Worm (Caenorhabditis elegans): ENCODE data around the gene F42F12.11.
A peak's percentile ranks its signal among the peaks of the same experiment; 100 is the strongest.

The F42F12.11 gene

DNA sequence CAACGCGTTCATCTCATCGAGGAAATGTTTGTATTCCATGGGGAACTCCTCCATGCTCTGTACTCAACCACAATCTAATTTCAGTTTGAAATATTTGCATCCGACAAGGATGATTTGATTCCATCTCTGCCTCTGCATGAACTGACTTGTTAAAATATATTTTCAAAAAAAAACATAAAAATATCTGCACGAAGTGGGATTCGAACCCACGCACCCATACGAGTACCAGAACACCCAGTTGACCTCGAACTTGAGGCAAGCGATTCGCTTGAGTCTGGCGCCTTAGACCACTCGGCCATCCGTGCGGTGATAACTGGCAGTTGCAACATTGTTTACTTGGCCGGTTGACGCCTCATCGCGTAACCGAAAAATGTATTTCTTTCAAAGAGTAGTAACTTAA lies 993 bp downstream of the F42F12.11 start (continued):
- TF ChIP-seq mxl-3 (GFP tag; optimal IDR thresholded peaks at IDR 0.05): peak; percentile 53
- TF ChIP-seq skn-1 (tag; optimal IDR thresholded peaks at IDR 0.05): no peak
- TF ChIP-seq mxl-2 (GFP tag; conservative IDR thresholded peaks at IDR 0.05): no peak
- no peak for TF ChIP-seq lin-38 (GFP tag; IDR thresholded peaks at IDR 0.05)
- TF ChIP-seq Y105C5A.15 (GFP tag; IDR thresholded peaks at IDR 0.05): no peak
- peak; percentile 28 for TF ChIP-seq rbr-2 (tag; optimal IDR thresholded peaks at IDR 0.05)
- TF ChIP-seq ceh-20 (GFP tag; IDR thresholded peaks at IDR 0.05): peak; percentile 42; the same call in 1 of the 2 replicates

DNA sequence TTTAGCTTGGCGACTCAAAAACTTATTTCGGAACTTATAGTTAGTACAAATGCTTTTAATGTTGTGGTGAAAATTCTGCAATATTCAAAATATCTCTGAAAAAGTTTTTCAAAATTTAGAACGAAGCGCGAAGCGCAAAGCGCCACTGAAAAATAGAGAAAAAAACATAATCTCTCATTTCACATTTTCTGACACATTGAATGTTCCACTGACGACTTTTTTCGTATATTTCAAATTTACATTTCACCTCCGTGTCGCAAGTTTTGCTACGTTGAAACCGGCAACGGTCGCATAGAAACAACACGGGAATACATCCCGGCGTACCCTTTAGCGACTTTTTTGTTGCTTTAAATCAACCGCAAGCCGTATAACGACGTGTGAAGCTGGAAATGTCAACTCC lies 1.5 kb downstream of the F42F12.11 start, which contains the start of gene F42F12.14:
Gene F42F12.14 (plus strand): TSS at position 301 of the 400 bp plus-strand sequence.
- TF ChIP-seq lin-38 (GFP tag; IDR thresholded peaks at IDR 0.05) (no peak), lsy-2 (tag; optimal IDR thresholded peaks at IDR 0.05) (no peak), lin-15B (tag; optimal IDR thresholded peaks at IDR 0.05) (no peak), unc-62 (GFP tag; optimal IDR thresholded peaks at IDR 0.05 in 1 of 2) (peak in 1 of 2 experiments; percentile 74), unc-62 (tag; optimal IDR thresholded peaks at IDR 0.05) (no peak)

DNA sequence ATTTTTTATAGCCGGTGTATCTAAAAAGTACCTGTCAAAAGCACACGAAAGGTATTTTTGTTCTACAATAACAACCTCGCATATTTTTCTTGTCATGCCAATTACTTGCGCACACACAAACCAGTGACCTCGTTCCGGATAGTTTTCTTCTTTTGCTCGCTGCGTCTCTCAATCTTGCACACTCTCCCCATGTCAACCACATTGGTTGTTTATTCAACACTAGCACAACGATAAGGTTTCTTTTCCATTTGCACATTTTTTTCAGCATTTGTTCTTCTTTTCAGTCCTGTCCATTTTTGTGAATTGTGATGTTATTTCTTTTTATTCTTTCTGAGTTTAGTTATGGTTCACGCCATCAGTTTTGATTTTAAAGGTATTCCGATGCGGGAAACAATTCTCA lies 3.4 kb downstream of the F42F12.11 start, which contains the start of gene F42F12.3:
Gene F42F12.3 (plus strand): TSS at position 372 of the 400 bp plus-strand sequence.
- TF ChIP-seq daf-16 (GFP tag; optimal IDR thresholded peaks at IDR 0.05): no peak
- TF ChIP-seq daf-16 (tag; optimal IDR thresholded peaks at IDR 0.05): peak; percentile 87
- TF ChIP-seq dmd-6 (GFP tag; IDR thresholded peaks at IDR 0.05): peak; percentile 20; the same call in 1 of the 2 replicates
- TF ChIP-seq mdl-1 (tag; optimal IDR thresholded peaks at IDR 0.05): no peak
- peak; percentile 10 for TF ChIP-seq hlh-30 (tag; optimal IDR thresholded peaks at IDR 0.05; ENCODE audit: insufficient read depth)
- peak; percentile 30 for TF ChIP-seq hlh-11 (tag; optimal IDR thresholded peaks at IDR 0.05)
- peak; percentile 21 for TF ChIP-seq nhr-28 (tag; optimal IDR thresholded peaks at IDR 0.05)
- TF ChIP-seq sdz-12 (GFP tag; optimal IDR thresholded peaks at IDR 0.05): no peak

DNA sequence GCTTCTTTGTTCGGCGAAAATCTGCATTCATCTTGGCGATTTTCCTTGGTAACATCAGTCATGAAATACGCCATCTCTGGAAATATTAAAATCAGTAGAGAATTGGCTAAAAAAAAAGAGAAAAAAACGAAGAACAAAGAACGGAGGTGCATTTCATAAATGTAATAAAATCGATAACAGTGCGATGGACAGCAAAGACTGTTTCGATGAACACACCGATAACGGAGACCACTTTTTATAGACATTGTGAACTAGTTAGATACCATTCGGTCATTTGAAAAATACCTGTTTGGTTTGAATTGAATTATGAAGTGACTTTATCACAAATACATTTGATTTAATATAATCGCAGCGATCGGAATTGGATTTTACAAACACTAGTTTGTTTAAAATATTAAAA lies 6.0 kb downstream of the F42F12.11 start, which contains the start of gene F42F12.4:
Gene F42F12.4 (minus strand): TSS at position 76 of the 400 bp plus-strand sequence.
- no peak for TF ChIP-seq mxl-3 (GFP tag; optimal IDR thresholded peaks at IDR 0.05)
- peak; percentile 26 for TF ChIP-seq dve-1 (tag; optimal IDR thresholded peaks at IDR 0.05; ENCODE audit: insufficient read depth)
- TF ChIP-seq ceh-44 (GFP tag; IDR thresholded peaks at IDR 0.05): no peak
- TF ChIP-seq unc-62 (GFP tag; optimal IDR thresholded peaks at IDR 0.05 in 1 of 2): peak in 1 of 2 experiments; percentile 12
- TF ChIP-seq unc-62 (tag; optimal IDR thresholded peaks at IDR 0.05): no peak
- TF ChIP-seq pqm-1 (tag; optimal IDR thresholded peaks at IDR 0.05): peak; percentile 46
- TF ChIP-seq php-3 (GFP tag; IDR thresholded peaks at IDR 0.05): peak; percentile 15; the same call in 1 of the 2 replicates
- peak; percentile 0 for TF ChIP-seq hlh-11 (tag; optimal IDR thresholded peaks at IDR 0.05)
- peak; percentile 7 for TF ChIP-seq ceh-28 (tag; optimal IDR thresholded peaks at IDR 0.05)
- TF ChIP-seq ces-1 (GFP tag; optimal IDR thresholded peaks at IDR 0.05): no peak
- no peak for TF ChIP-seq daf-16 (GFP tag; optimal IDR thresholded peaks at IDR 0.05)
- TF ChIP-seq daf-16 (tag; optimal IDR thresholded peaks at IDR 0.05): peak; percentile 22
- TF ChIP-seq nhr-28 (tag; optimal IDR thresholded peaks at IDR 0.05): peak; percentile 51

DNA sequence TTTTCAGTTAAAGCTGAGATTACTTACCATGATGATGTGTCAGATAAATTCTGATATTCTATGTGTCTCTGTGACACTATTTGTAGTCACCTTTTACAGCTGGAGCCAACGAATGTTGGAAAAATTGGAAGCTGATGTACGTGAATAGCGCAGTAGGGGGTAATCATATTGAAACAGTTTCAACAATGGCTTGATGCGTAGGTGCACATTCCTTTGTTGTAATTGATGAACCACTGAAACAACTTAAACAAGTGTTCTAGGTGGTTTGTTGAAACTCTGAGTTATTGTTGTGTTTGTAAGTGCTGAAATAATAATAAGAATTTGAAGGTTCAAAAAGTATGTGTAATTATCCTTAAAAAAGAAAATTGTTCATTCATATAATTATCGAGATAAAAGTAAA lies 9.8 kb downstream of the F42F12.11 start, which contains the start of gene nspc-12:
Gene nspc-12 (minus strand): TSS at position 101 of the 400 bp plus-strand sequence.
- TF ChIP-seq nhr-41 (GFP tag; IDR thresholded peaks at IDR 0.05) (no peak), zag-1 (tag; optimal IDR thresholded peaks at IDR 0.05) (no peak), ctbp-1 (GFP tag; IDR thresholded peaks at IDR 0.05) (no peak), nhr-76 (tag; optimal IDR thresholded peaks at IDR 0.05) (no peak), lin-38 (GFP tag; IDR thresholded peaks at IDR 0.05) (no peak), nhr-237 (tag; optimal IDR thresholded peaks at IDR 0.05) (no peak), nhr-6 (tag; optimal IDR thresholded peaks at IDR 0.05) (no peak), pha-4 (GFP tag; IDR thresholded peaks at IDR 0.05) (no peak), pha-4 (tag; optimal IDR thresholded peaks at IDR 0.05) (no peak), daf-19 (GFP tag; conservative IDR thresholded peaks at IDR 0.05) (no peak), zfp-3 (GFP tag; conservative IDR thresholded peaks at IDR 0.05) (no peak), egl-43 (GFP tag; IDR thresholded peaks at IDR 0.05) (no peak), D1046.2 (GFP tag; IDR thresholded peaks at IDR 0.05) (no peak), spr-3 (GFP tag; optimal IDR thresholded peaks at IDR 0.05) (no peak), cey-2 (tag; optimal IDR thresholded peaks at IDR 0.05; ENCODE audit: borderline replicate concordance, insufficient read depth) (no peak)

Measured in whole organism, L4 larva.